Worm (Caenorhabditis elegans) whole organism, L3 larva: Measurements from ENCODE around the gene F16G10.11.

Experiments
- ama-1 ChIP-seq: fragments of 150-350 bp; optimal IDR thresholded peaks from 2 replicates; lab custom pipeline; 2018
- ceh-16 ChIP-seq: sonication (generic microtip); optimal IDR thresholded peaks from 2 replicates; lab custom pipeline; 2017; ENCODE audit warnings: missing biosample characterization, missing genetic modification characterization
- ceh-9 ChIP-seq: sonication (generic microtip); optimal IDR thresholded peaks from 2 replicates; lab custom pipeline; 2018; ENCODE audit warnings: missing biosample characterization, missing genetic modification characterization
- elt-1 ChIP-seq: fragments of 150-350 bp; optimal IDR thresholded peaks from 2 replicates; lab custom pipeline; 2014; ENCODE audit warnings: missing biosample characterization, missing genetic modification characterization
- elt-2 ChIP-seq: sonication (generic microtip); optimal IDR thresholded peaks from 2 replicates; lab custom pipeline; 2016; ENCODE audit warnings: missing genetic modification reagents, mild to moderate bottlenecking, missing genetic modification characterization, missing compliant biosample characterization
- elt-3 ChIP-seq, 3 experiments: fragments of 150-350 bp in 1 of 3; sonication (generic microtip) in 2 of 3; optimal IDR thresholded peaks; 2 replicates in 2 of 3; 4 replicates in 1 of 3; lab custom pipeline; 2014 to 2017; ENCODE audit warnings: missing biosample characterization in 3 of 3, missing genetic modification characterization in 3 of 3
- eor-1 ChIP-seq, 2 experiments: fragments of 150-350 bp; optimal IDR thresholded peaks; 2 replicates each; lab custom pipeline; 2014 to 2018; ENCODE audit warnings: missing biosample characterization in 2 of 2, missing genetic modification characterization in 2 of 2
- fkh-10 ChIP-seq: sonication (generic microtip); optimal IDR thresholded peaks from 2 replicates; lab custom pipeline; 2017; ENCODE audit warnings: missing biosample characterization, missing genetic modification reagents, missing genetic modification characterization
- fkh-2 ChIP-seq: fragments of 150-350 bp; optimal IDR thresholded peaks from 2 replicates; lab custom pipeline; 2014; ENCODE audit warnings: missing biosample characterization, missing genetic modification reagents, missing genetic modification characterization
- fos-1 ChIP-seq: fragments of 150-350 bp; optimal IDR thresholded peaks from 2 replicates; lab custom pipeline; 2014; ENCODE audit warnings: missing biosample characterization, missing genetic modification characterization
- hmg-11 ChIP-seq: sonication (generic microtip); optimal IDR thresholded peaks from 2 replicates; lab custom pipeline; 2016; ENCODE audit warnings: missing genetic modification characterization, missing compliant biosample characterization
- jun-1 ChIP-seq: fragments of 150-350 bp; optimal IDR thresholded peaks from 2 replicates; lab custom pipeline; 2014; ENCODE audit warnings: missing biosample characterization, missing genetic modification reagents, missing genetic modification characterization
- lin-39 ChIP-seq: fragments of 150-350 bp; optimal IDR thresholded peaks from 2 replicates; lab custom pipeline; 2018; ENCODE audit warnings: missing biosample characterization, missing genetic modification reagents, missing genetic modification characterization
- mdl-1 ChIP-seq: fragments of 150-350 bp; optimal IDR thresholded peaks from 2 replicates; lab custom pipeline; 2014; ENCODE audit warnings: missing biosample characterization, missing genetic modification characterization
- nfya-1 ChIP-seq: sonication (generic microtip); optimal IDR thresholded peaks from 2 replicates; lab custom pipeline; 2017; ENCODE audit warnings: missing genetic modification characterization, mild to moderate bottlenecking, missing compliant biosample characterization, antibody characterized with exemption, moderate library complexity; ENCODE audit not compliant: insufficient read depth
- nhr-11 ChIP-seq: fragments of 150-350 bp; optimal IDR thresholded peaks from 2 replicates; lab custom pipeline; 2014; ENCODE audit warnings: missing biosample characterization, missing genetic modification characterization
- nhr-23 ChIP-seq: fragments of 150-350 bp; optimal IDR thresholded peaks from 2 replicates; lab custom pipeline; 2014; ENCODE audit warnings: missing biosample characterization, missing genetic modification reagents, missing genetic modification characterization
- nhr-237 ChIP-seq: fragments of 150-350 bp; optimal IDR thresholded peaks from 2 replicates; lab custom pipeline; 2014; ENCODE audit warnings: missing biosample characterization, missing genetic modification characterization
- nhr-25 ChIP-seq: sonication (generic microtip); optimal IDR thresholded peaks from 2 replicates; lab custom pipeline; 2017; ENCODE audit warnings: missing biosample characterization, missing genetic modification characterization
- nhr-43 ChIP-seq: sonication (generic microtip); optimal IDR thresholded peaks from 2 replicates; lab custom pipeline; 2016; ENCODE audit warnings: mild to moderate bottlenecking, missing genetic modification characterization, missing compliant biosample characterization; ENCODE audit not compliant: poor library complexity, severe bottlenecking
- nhr-67 ChIP-seq: fragments of 150-350 bp; optimal IDR thresholded peaks from 2 replicates; lab custom pipeline; 2014; ENCODE audit warnings: missing biosample characterization, missing genetic modification characterization
- nhr-76 ChIP-seq: fragments of 150-350 bp; sonication (generic microtip); optimal IDR thresholded peaks from 5 replicates; lab custom pipeline; 2014; ENCODE audit warnings: missing biosample characterization, missing genetic modification characterization
- pha-4 ChIP-seq: fragments of 150-350 bp; optimal IDR thresholded peaks from 2 replicates; lab custom pipeline; 2014; ENCODE audit warnings: missing biosample characterization, missing genetic modification reagents, missing genetic modification characterization
- pqm-1 ChIP-seq: fragments of 150-350 bp; optimal IDR thresholded peaks from 2 replicates; lab custom pipeline; 2017; ENCODE audit warnings: missing biosample characterization, missing genetic modification characterization, inconsistent platforms
- sea-2 ChIP-seq: fragments of 150-350 bp; sonication (generic microtip); optimal IDR thresholded peaks from 4 replicates; lab custom pipeline; 2014; ENCODE audit warnings: missing biosample characterization, missing genetic modification reagents, missing genetic modification characterization
- snpc-4 ChIP-seq: fragments of 150-350 bp; optimal IDR thresholded peaks from 2 replicates; lab custom pipeline; 2014; ENCODE audit warnings: missing biosample characterization, missing genetic modification characterization
- tbx-2 ChIP-seq: sonication (generic microtip); optimal IDR thresholded peaks from 2 replicates; lab custom pipeline; 2016; ENCODE audit warnings: mild to moderate bottlenecking, missing genetic modification characterization, missing compliant biosample characterization
- unc-39 ChIP-seq: sonication (generic microtip); optimal IDR thresholded peaks from 4 replicates; lab custom pipeline; 2017; ENCODE audit warnings: missing biosample characterization, missing genetic modification characterization
- unc-62 ChIP-seq: fragments of 150-350 bp; sonication (generic microtip); optimal IDR thresholded peaks from 4 replicates; lab custom pipeline; 2014; ENCODE audit warnings: missing biosample characterization, missing genetic modification reagents, missing genetic modification characterization
- ztf-11 ChIP-seq: fragments of 150-350 bp; optimal IDR thresholded peaks from 2 replicates; lab custom pipeline; 2014; ENCODE audit warnings: missing biosample characterization, missing genetic modification characterization

F16G10.11 gene

ce11 chrII:2438180-2438579 is 44.5 kb upstream of the F16G10.11 start:
- no peak for TF ChIP-seq nhr-43 (tag; lab: Kevin White, UChicago)
- TF ChIP-seq pqm-1 (tag; lab: Kevin White, UChicago), result peak; percentile 34
- no peak for TF ChIP-seq pha-4
- TF ChIP-seq eor-1 (tag; optimal IDR thresholded peaks at IDR 0.05; lab: Kevin White, UChicago), result no peak
- no peak for TF ChIP-seq elt-3 (tag; optimal IDR thresholded peaks at IDR 0.05; lab: Kevin White, UChicago)
- no peak for TF ChIP-seq nhr-11 (tag; lab: Kevin White, UChicago)
- no peak for TF ChIP-seq nhr-25 (tag; lab: Kevin White, UChicago)
- no peak for TF ChIP-seq ama-1 (lab: Kevin White, UChicago)
- TF ChIP-seq elt-2 (tag; lab: Kevin White, UChicago), result peak; percentile 75
- TF ChIP-seq fos-1 (tag; lab: Kevin White, UChicago), result no peak
- TF ChIP-seq ceh-9 (tag; lab: Kevin White, UChicago), result no peak
- TF ChIP-seq nhr-76, result no peak

DNA sequence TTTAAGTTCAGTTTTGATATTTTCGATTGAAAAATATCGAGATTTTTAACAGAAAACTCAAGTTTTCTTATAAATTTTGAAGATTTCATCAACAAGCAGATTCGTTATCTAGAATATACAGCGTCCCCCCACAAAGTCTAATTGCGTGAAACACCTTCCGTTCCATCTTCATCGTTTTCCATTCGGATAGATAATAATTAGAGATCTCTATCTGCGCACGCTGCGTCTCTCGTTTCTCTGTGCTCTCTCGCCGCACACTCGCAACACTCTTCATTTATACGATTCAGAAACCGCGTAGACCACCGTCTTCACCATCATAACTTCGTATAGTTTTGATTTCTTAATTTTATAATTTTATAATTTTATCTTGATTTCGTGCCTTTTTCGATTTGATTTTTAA is 43.0 kb upstream of the F16G10.11 start:
- no peak for TF ChIP-seq snpc-4 (tag; lab: Kevin White, UChicago)
- peak; percentile 85 for TF ChIP-seq elt-1 (tag; lab: Kevin White, UChicago)
- peak; percentile 1 for TF ChIP-seq nhr-25 (tag; lab: Kevin White, UChicago)
- TF ChIP-seq fkh-10 (GFP tag; lab: Kevin White, UChicago), result no peak
- TF ChIP-seq nhr-67 (tag; lab: Kevin White, UChicago), result no peak
- no peak for TF ChIP-seq pqm-1 (tag; lab: Kevin White, UChicago)
- peak; percentile 3 for TF ChIP-seq nhr-23 (tag; lab: Kevin White, UChicago)
- TF ChIP-seq fkh-2 (tag; lab: Kevin White, UChicago), result no peak
- TF ChIP-seq lin-39, result no peak
- peak; percentile 55 for TF ChIP-seq ceh-16
- TF ChIP-seq, all 47 proteins: peak for 4

ce11 chrII:2435566-2435965 is 41.8 kb upstream of the F16G10.11 start:
- no peak for TF ChIP-seq pha-4
- TF ChIP-seq nhr-76, result no peak
- TF ChIP-seq eor-1 (tag; optimal IDR thresholded peaks at IDR 0.05; lab: Kevin White, UChicago), result no peak
- TF ChIP-seq elt-2 (tag; lab: Kevin White, UChicago), result no peak
- peak in 1 of 3 experiments; percentile 34 for TF ChIP-seq elt-3 (tag; optimal IDR thresholded peaks at IDR 0.05; lab: Kevin White, UChicago)
- TF ChIP-seq tbx-2 (tag; lab: Kevin White, UChicago), result no peak
- TF ChIP-seq pqm-1 (tag; lab: Kevin White, UChicago), result no peak

DNA sequence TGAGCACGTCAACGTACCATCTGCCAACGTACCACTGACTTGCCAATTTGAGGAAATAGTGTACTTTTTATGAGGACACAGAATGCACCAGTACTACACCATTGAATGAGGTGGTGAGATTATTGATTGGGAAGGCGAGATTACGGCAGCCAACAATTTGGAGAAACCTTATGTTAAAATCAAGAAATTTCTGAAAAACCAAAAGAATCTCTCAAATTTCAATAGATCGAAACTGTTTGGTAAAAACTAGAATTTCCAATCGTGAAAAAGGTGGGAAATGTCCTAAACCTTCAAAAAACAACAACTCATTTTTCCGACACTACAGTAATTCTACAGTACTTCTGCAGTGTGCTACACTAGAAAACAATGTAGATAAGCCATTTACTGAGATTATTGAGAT is 38.3 kb upstream of the F16G10.11 start, which contains the start of gene ceh-86:
Gene ceh-86, minus strand, starts transcription at position 101 of the 400 bp plus-strand sequence.
- no peak for TF ChIP-seq nfya-1 (tag; lab: Kevin White, UChicago)
- TF ChIP-seq nhr-23 (tag; lab: Kevin White, UChicago), result no peak
- TF ChIP-seq mdl-1, result no peak
- no peak for TF ChIP-seq ceh-9 (tag; lab: Kevin White, UChicago)
- no peak for TF ChIP-seq unc-62 (GFP tag; lab: Kevin White, UChicago)
- no peak for TF ChIP-seq elt-3 (tag; optimal IDR thresholded peaks at IDR 0.05; lab: Kevin White, UChicago)

DNA sequence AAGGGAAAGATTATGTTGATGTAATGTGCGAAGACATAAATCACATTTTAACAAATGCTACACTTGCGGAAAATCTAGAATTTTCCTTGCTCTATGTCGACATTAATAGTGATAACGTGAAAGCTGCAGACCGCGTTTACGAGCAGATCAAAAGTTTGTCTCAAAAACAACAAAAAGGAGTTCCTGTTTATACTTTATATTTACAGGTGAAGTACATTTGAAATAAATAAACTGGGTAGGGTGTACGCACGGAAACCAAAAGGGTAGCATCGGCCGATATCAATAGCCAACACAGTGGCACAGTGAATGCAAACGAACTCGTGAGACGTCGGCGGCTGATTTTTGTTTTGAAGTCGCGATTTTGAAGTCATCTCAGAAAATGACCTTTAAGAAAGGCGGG is 28.7 kb upstream of the F16G10.11 start:
- TF ChIP-seq mdl-1 (no peak), elt-2 (tag; lab: Kevin White, UChicago) (peak; percentile 6)

DNA sequence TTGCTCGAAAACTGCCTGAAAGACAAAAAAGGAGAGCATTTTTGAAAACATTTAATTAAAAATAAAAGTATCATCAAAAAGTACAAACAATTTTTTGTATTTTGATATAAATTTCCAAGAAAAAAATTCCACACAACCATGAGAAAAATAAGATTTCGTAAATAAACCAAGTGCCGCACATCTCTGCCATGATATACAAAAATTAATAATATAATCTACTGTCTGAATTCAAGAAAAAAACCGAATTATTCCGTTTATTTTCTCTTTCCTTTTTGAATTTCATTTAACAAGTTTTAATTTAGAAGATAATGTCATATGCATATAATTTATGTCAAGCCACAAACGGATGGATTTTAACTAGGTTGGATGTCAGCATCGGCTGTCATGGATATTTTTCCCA is 28.2 kb upstream of the F16G10.11 start, which contains the start of gene F42G2.2:
Gene F42G2.2, plus strand, starts transcription at position 301 of the 400 bp plus-strand sequence.
- TF ChIP-seq ama-1 (lab: Kevin White, UChicago) (no peak), pha-4 (no peak), ceh-16 (no peak), jun-1 (tag; lab: Kevin White, UChicago) (no peak), mdl-1 (no peak), ztf-11 (tag; lab: Kevin White, UChicago) (no peak), nhr-43 (tag; lab: Kevin White, UChicago) (no peak), fkh-10 (GFP tag; lab: Kevin White, UChicago) (no peak), hmg-11 (tag; lab: Kevin White, UChicago) (no peak), sea-2 (GFP tag; lab: Kevin White, UChicago) (no peak), nhr-76 (no peak), nhr-237 (no peak), unc-39 (tag; lab: Kevin White, UChicago) (no peak), fos-1 (tag; lab: Kevin White, UChicago) (no peak), nfya-1 (tag; lab: Kevin White, UChicago) (no peak)
- TF ChIP-seq, all 47 proteins: peak for 0
